Worm (Caenorhabditis elegans) whole organism, L2 larva: ENCODE measurements around the gene Y57G11C.23.

Experiments used
- ama-1 ChIP-seq: fragments of 150-350 bp; optimal IDR thresholded peaks from 2 replicates; lab custom pipeline; 2018; ENCODE audit warnings: inconsistent platforms
- blmp-1 ChIP-seq: sonication (generic microtip); optimal IDR thresholded peaks from 2 replicates; lab custom pipeline; 2017; ENCODE audit warnings: missing genetic modification characterization, mild to moderate bottlenecking, missing compliant biosample characterization, antibody characterized with exemption, moderate library complexity; ENCODE audit not compliant: insufficient read depth
- lsy-2 ChIP-seq, 2 experiments: fragments of 150-350 bp in 1 of 2; sonication (generic microtip) in 1 of 2; optimal IDR thresholded peaks; 2 replicates each; lab custom pipeline; 2014 to 2017; ENCODE audit warnings: missing biosample characterization in 2 of 2, missing genetic modification characterization in 2 of 2
- mab-5 ChIP-seq: fragments of 150-350 bp; optimal IDR thresholded peaks from 2 replicates; lab custom pipeline; 2014; ENCODE audit warnings: missing biosample characterization, missing genetic modification characterization
- nhr-77 ChIP-seq: fragments of 150-350 bp; optimal IDR thresholded peaks from 2 replicates; lab custom pipeline; 2014; ENCODE audit warnings: missing biosample characterization, missing genetic modification characterization

- TF ChIP-seq ama-1 (no peak), nhr-77 (no peak), lsy-2 (tag; optimal IDR thresholded peaks at IDR 0.05; lab: Kevin White, UChicago) (no peak), blmp-1 (no peak), mab-5 (tag; lab: Kevin White, UChicago) (no peak)
Observed at ce11 chrIV:14894339-14894738, 32.7 kb upstream of the Y57G11C.23 start.
